Fruit fly (Drosophila melanogaster) whole organism, embryonic: ENCODE results near the gene CG43085.
A peak's percentile ranks its signal among the peaks of the same experiment; 100 is the strongest.

Source experiments
- Adf1 ChIP-seq: fragments of 200-800 bp; sonication (Bioruptor generic); IDR thresholded peaks from 2 replicates; pipeline ENCODE4 v1.3.6; 2022; ENCODE audit warnings: missing biosample characterization, missing genetic modification characterization
- Atf3 ChIP-seq: fragments of 200-800 bp; sonication (Bioruptor generic); optimal IDR thresholded peaks from 3 replicates; lab custom pipeline; 2016; ENCODE audit warnings: missing biosample characterization, missing genetic modification characterization
- CG10267 ChIP-seq: fragments of 200-800 bp; sonication (Bioruptor generic); optimal IDR thresholded peaks from 2 replicates; lab custom pipeline; 2018; ENCODE audit warnings: missing biosample characterization, mild to moderate bottlenecking, missing genetic modification characterization, moderate library complexity
- CG10366 ChIP-seq: fragments of 200-800 bp; sonication (Bioruptor generic); IDR thresholded peaks from 2 replicates; pipeline ENCODE4 v1.3.6; 2022; ENCODE audit warnings: missing biosample characterization, missing genetic modification characterization
- CG10462 ChIP-seq: fragments of 200-800 bp; sonication (Bioruptor generic); optimal IDR thresholded peaks from 2 replicates; lab custom pipeline; 2016; ENCODE audit warnings: missing biosample characterization, missing genetic modification characterization
- CG11456 ChIP-seq: fragments of 200-800 bp; sonication (Bioruptor generic); IDR thresholded peaks from 3 replicates; pipeline ENCODE4 v1.3.6; 2022; ENCODE audit warnings: missing biosample characterization, missing genetic modification characterization
- CG11723 ChIP-seq: fragments of 200-800 bp; sonication (Bioruptor generic); optimal IDR thresholded peaks from 2 replicates; lab custom pipeline; 2017; ENCODE audit warnings: missing biosample characterization, mild to moderate bottlenecking, missing genetic modification characterization
- CG1233 ChIP-seq: fragments of 200-800 bp; sonication (Bioruptor generic); optimal IDR thresholded peaks from 4 replicates; lab custom pipeline; 2018; ENCODE audit warnings: missing biosample characterization, mild to moderate bottlenecking, missing genetic modification characterization
- CG13287 ChIP-seq: fragments of 200-800 bp; sonication (Bioruptor generic); IDR thresholded peaks from 2 replicates; pipeline ENCODE4 v1.3.6; 2022; ENCODE audit warnings: missing biosample characterization, missing genetic modification characterization; ENCODE audit not compliant: partially characterized antibody
- CG13624 ChIP-seq: fragments of 200-800 bp; sonication (Bioruptor generic); optimal IDR thresholded peaks from 2 replicates; lab custom pipeline; 2016; ENCODE audit warnings: missing biosample characterization, missing genetic modification characterization
- CG14860 ChIP-seq: fragments of 200-800 bp; sonication (Bioruptor generic); IDR thresholded peaks from 3 replicates; pipeline ENCODE4 v1.3.6; 2022; ENCODE audit warnings: missing biosample characterization, missing genetic modification characterization; ENCODE audit not compliant: partially characterized antibody
- CG15011 ChIP-seq: fragments of 200-800 bp; sonication (Bioruptor generic); optimal IDR thresholded peaks from 3 replicates; lab custom pipeline; 2018; ENCODE audit warnings: missing biosample characterization, mild to moderate bottlenecking, missing genetic modification characterization
- CG1603 ChIP-seq: fragments of 200-800 bp; sonication (Bioruptor generic); optimal IDR thresholded peaks from 2 replicates; lab custom pipeline; 2019; ENCODE audit warnings: missing biosample characterization, mild to moderate bottlenecking, missing genetic modification characterization, moderate library complexity
- CG16863 ChIP-seq: fragments of 200-800 bp; sonication (Bioruptor generic); optimal IDR thresholded peaks from 3 replicates; lab custom pipeline; 2016; ENCODE audit warnings: missing biosample characterization, missing genetic modification characterization
- CG17802 ChIP-seq: fragments of 200-800 bp; sonication (Bioruptor generic); optimal IDR thresholded peaks from 2 replicates; lab custom pipeline; 2018; ENCODE audit warnings: missing biosample characterization, mild to moderate bottlenecking, missing genetic modification characterization, moderate library complexity
- CG2120 ChIP-seq: fragments of 200-800 bp; sonication (Bioruptor generic); optimal IDR thresholded peaks from 3 replicates; lab custom pipeline; 2016; ENCODE audit warnings: missing biosample characterization, missing genetic modification characterization
- CG2202 ChIP-seq: fragments of 200-800 bp; sonication (Bioruptor generic); optimal IDR thresholded peaks from 2 replicates; lab custom pipeline; 2018; ENCODE audit warnings: missing biosample characterization, mild to moderate bottlenecking, missing genetic modification characterization
- CG32772 ChIP-seq: fragments of 200-800 bp; sonication (Bioruptor generic); IDR thresholded peaks from 2 replicates; pipeline ENCODE4 v1.3.6; 2022; ENCODE audit warnings: missing biosample characterization, missing genetic modification characterization
- CG4820 ChIP-seq: fragments of 200-800 bp; sonication (Bioruptor generic); optimal IDR thresholded peaks from 3 replicates; lab custom pipeline; 2016; ENCODE audit warnings: missing biosample characterization, missing genetic modification characterization
- CG6272 ChIP-seq: fragments of 200-800 bp; sonication (Bioruptor generic); IDR thresholded peaks from 2 replicates; pipeline ENCODE4 v1.3.6; 2022; ENCODE audit warnings: missing biosample characterization, missing genetic modification characterization
- CG7271 ChIP-seq: fragments of 200-800 bp; sonication (Bioruptor generic); optimal IDR thresholded peaks from 2 replicates; lab custom pipeline; 2018; ENCODE audit warnings: missing biosample characterization, mild to moderate bottlenecking, missing genetic modification characterization, moderate library complexity
- CG8290 ChIP-seq, 3 experiments: fragments of 200-800 bp; sonication (Bioruptor generic); optimal IDR thresholded peaks; 2 replicates each; lab custom pipeline; 2016 to 2019; ENCODE audit warnings: missing biosample characterization in 3 of 3, missing genetic modification characterization in 3 of 3, mild to moderate bottlenecking in 2 of 3, moderate library complexity in 1 of 3
- CG8478 ChIP-seq: fragments of >200 bp; optimal IDR thresholded peaks from 2 replicates; lab custom pipeline; 2018
- CG8924 ChIP-seq: fragments of 200-800 bp; optimal IDR thresholded peaks from 3 replicates; lab custom pipeline; 2019; ENCODE audit warnings: missing biosample characterization, mild to moderate bottlenecking, missing genetic modification characterization, moderate library complexity
- CG9727 ChIP-seq: fragments of 200-800 bp; sonication (Bioruptor generic); optimal IDR thresholded peaks from 3 replicates; lab custom pipeline; 2017; ENCODE audit warnings: missing biosample characterization, mild to moderate bottlenecking, missing genetic modification characterization
- CG9932 ChIP-seq: fragments of 200-800 bp; sonication (Bioruptor generic); IDR thresholded peaks from 2 replicates; pipeline ENCODE4 v1.3.6; 2022; ENCODE audit warnings: missing biosample characterization, missing genetic modification characterization
- Camta ChIP-seq: fragments of 200-800 bp; sonication (Bioruptor generic); optimal IDR thresholded peaks from 2 replicates; lab custom pipeline; 2016; ENCODE audit warnings: missing biosample characterization, missing genetic modification characterization
- D19B ChIP-seq: fragments of 200-800 bp; sonication (Bioruptor generic); optimal IDR thresholded peaks from 2 replicates; lab custom pipeline; 2017; ENCODE audit warnings: missing biosample characterization, mild to moderate bottlenecking, missing genetic modification characterization
- H15 ChIP-seq: fragments of 200-800 bp; sonication (Bioruptor generic); IDR thresholded peaks from 3 replicates; pipeline ENCODE4 v1.3.6; 2022; ENCODE audit warnings: missing biosample characterization, missing genetic modification characterization
- H2.0 ChIP-seq: fragments of 200-800 bp; sonication (Bioruptor generic); IDR thresholded peaks from 2 replicates; pipeline ENCODE4 v1.3.6; 2022; ENCODE audit warnings: missing biosample characterization, missing genetic modification characterization
- Hmr ChIP-seq: fragments of 200-800 bp; sonication (Bioruptor generic); optimal IDR thresholded peaks from 3 replicates; lab custom pipeline; 2017; ENCODE audit warnings: mild to moderate bottlenecking, missing biosample characterization, missing genetic modification reagents, missing genetic modification characterization
- Lhr ChIP-seq: fragments of 200-800 bp; sonication (Bioruptor generic); optimal IDR thresholded peaks from 3 replicates; lab custom pipeline; 2017; ENCODE audit warnings: mild to moderate bottlenecking, missing biosample characterization, missing genetic modification reagents, missing genetic modification characterization
- PHDP ChIP-seq: fragments of 200-800 bp; sonication (Bioruptor generic); optimal IDR thresholded peaks from 3 replicates; lab custom pipeline; 2018; ENCODE audit warnings: missing biosample characterization, mild to moderate bottlenecking, missing genetic modification characterization, moderate library complexity
- Rx ChIP-seq: fragments of 200-800 bp; sonication (Bioruptor generic); IDR thresholded peaks from 2 replicates; pipeline ENCODE4 v1.3.6; 2022; ENCODE audit warnings: missing biosample characterization, missing genetic modification characterization
- abd-A ChIP-seq: fragments of 200-800 bp; sonication (Bioruptor generic); optimal IDR thresholded peaks from 3 replicates; lab custom pipeline; 2019; ENCODE audit warnings: missing biosample characterization, mild to moderate bottlenecking, missing genetic modification characterization, moderate library complexity
- al ChIP-seq: fragments of 200-800 bp; sonication (Bioruptor generic); IDR thresholded peaks from 2 replicates; pipeline ENCODE4 v1.3.6; 2022; ENCODE audit warnings: missing biosample characterization, missing genetic modification characterization
- bsh ChIP-seq, 2 experiments: fragments of 200-800 bp; sonication (Bioruptor generic); optimal IDR thresholded peaks; 2 replicates each; lab custom pipeline; 2017 to 2018; ENCODE audit warnings: mild to moderate bottlenecking in 2 of 2, missing biosample characterization in 2 of 2, missing genetic modification characterization in 2 of 2, moderate library complexity in 1 of 2
- crp ChIP-seq, 2 experiments: fragments of 200-800 bp; sonication (Bioruptor generic); optimal IDR thresholded peaks; 2 replicates in 1 of 2; 3 replicates in 1 of 2; lab custom pipeline; 2017; ENCODE audit warnings: missing biosample characterization in 2 of 2, missing genetic modification characterization in 2 of 2, mild to moderate bottlenecking in 1 of 2, moderate library complexity in 1 of 2
- cwo ChIP-seq: fragments of 200-800 bp; sonication (Bioruptor generic); optimal IDR thresholded peaks from 3 replicates; lab custom pipeline; 2017; ENCODE audit warnings: missing biosample characterization, missing genetic modification characterization, mild to moderate bottlenecking, moderate library complexity, missing genetic modification reagents
- gem ChIP-seq: fragments of 200-800 bp; sonication (Bioruptor generic); optimal IDR thresholded peaks from 2 replicates; lab custom pipeline; 2019; ENCODE audit warnings: missing biosample characterization, mild to moderate bottlenecking, missing genetic modification characterization, moderate library complexity
- gt ChIP-seq: fragments of 200-800 bp; sonication (Bioruptor generic); IDR thresholded peaks from 2 replicates; pipeline ENCODE4 v1.3.6; 2022; ENCODE audit warnings: missing biosample characterization, missing genetic modification characterization
- insv ChIP-seq, 2 experiments: fragments of 200-800 bp; sonication (Bioruptor generic); optimal IDR thresholded peaks; 3 replicates each; lab custom pipeline; 2016 to 2018; ENCODE audit warnings: missing biosample characterization in 2 of 2, missing genetic modification characterization in 2 of 2
- knrl ChIP-seq: fragments of 200-800 bp; sonication (Bioruptor generic); IDR thresholded peaks from 3 replicates; pipeline ENCODE4 v1.3.6; 2022; ENCODE audit warnings: missing biosample characterization, missing genetic modification characterization; ENCODE audit not compliant: partially characterized antibody
- onecut ChIP-seq: fragments of 200-800 bp; sonication (Bioruptor generic); IDR thresholded peaks from 2 replicates; pipeline ENCODE4 v1.3.6; 2022; ENCODE audit warnings: missing biosample characterization, missing genetic modification characterization
- pros ChIP-seq: fragments of 200-800 bp; sonication (Bioruptor generic); optimal IDR thresholded peaks from 3 replicates; lab custom pipeline; 2019; ENCODE audit warnings: missing biosample characterization, mild to moderate bottlenecking, missing genetic modification characterization, moderate library complexity
- repo ChIP-seq: fragments of 200-800 bp; sonication (Bioruptor generic); optimal IDR thresholded peaks from 2 replicates; lab custom pipeline; 2016; ENCODE audit warnings: missing biosample characterization, missing genetic modification characterization
- sim ChIP-seq: fragments of 200-800 bp; sonication (Bioruptor generic); IDR thresholded peaks from 2 replicates; pipeline ENCODE4 v1.3.6; 2022; ENCODE audit warnings: missing biosample characterization, missing genetic modification characterization
- sima ChIP-seq: fragments of 200-800 bp; sonication (Bioruptor generic); optimal IDR thresholded peaks from 2 replicates; lab custom pipeline; 2016; ENCODE audit warnings: missing biosample characterization, missing genetic modification characterization
- sr ChIP-seq: fragments of 200-800 bp; sonication (Bioruptor generic); IDR thresholded peaks from 3 replicates; pipeline ENCODE4 v1.3.6; 2022; ENCODE audit warnings: missing biosample characterization, missing genetic modification characterization
- yki ChIP-seq: fragments of >200 bp; optimal IDR thresholded peaks from 3 replicates; lab custom pipeline; 2018

Gene CG43085

dm6 chr3L:17621451-17621946, 25.0 kb downstream of the CG43085 start, which contains the start of the genes Vps60 and anchor (continued):
- TF ChIP-seq CG6272 (GFP tag; lab: Robert Waterston, UW) (no peak), gt (GFP tag; lab: Robert Waterston, UW) (no peak), abd-A (tag; lab: Kevin White, UChicago) (no peak), CG8290 (GFP tag; optimal IDR thresholded peaks at IDR 0.05; lab: Kevin White, UChicago) (peak; percentile 18), CG8290 (tag; optimal IDR thresholded peaks at IDR 0.05; lab: Kevin White, UChicago) (no peak), CG1233 (GFP tag; lab: Kevin White, UChicago) (no peak), Hmr (peak; percentile 73), yki (lab: Kevin White, UChicago) (no peak), cwo (GFP tag; lab: Kevin White, UChicago) (no peak), gem (tag; lab: Kevin White, UChicago) (peak; percentile 63), CG16863 (GFP tag; lab: Kevin White, UChicago) (peak; percentile 58), Camta (peak; percentile 66), pros (GFP tag; lab: Kevin White, UChicago) (no peak), CG15011 (GFP tag; lab: Kevin White, UChicago) (peak; percentile 25), Atf3 (GFP tag; lab: Kevin White, UChicago) (peak; percentile 65), CG2202 (no peak), knrl (GFP tag; lab: Robert Waterston, UW) (0 out of 3 replicates have a peak, but pooled peaks have one; percentile 23), Adf1 (GFP tag; lab: Robert Waterston, UW) (no peak), PHDP (tag; lab: Kevin White, UChicago) (peak; percentile 45), CG10267 (peak; percentile 99), CG2120 (GFP tag; lab: Kevin White, UChicago) (peak; percentile 84), CG11456 (GFP tag; lab: Robert Waterston, UW) (no peak), crp (GFP tag; optimal IDR thresholded peaks at IDR 0.05; lab: Kevin White, UChicago) (peak; percentile 81 to 97), onecut (GFP tag; lab: Robert Waterston, UW) (no peak), sima (no peak), CG32772 (no peak), D19B (GFP tag; lab: Kevin White, UChicago) (no peak), H15 (GFP tag; lab: Robert Waterston, UW) (no peak), sr (GFP tag; lab: Robert Waterston, UW) (no peak), CG1603 (peak; percentile 58), CG8478 (no peak), CG10366 (GFP tag; lab: Robert Waterston, UW) (no peak), Lhr (GFP tag; lab: Kevin White, UChicago) (peak; percentile 74), CG13287 (GFP tag; lab: Robert Waterston, UW) (peak; percentile 50; the same call in 1 of the 2 replicates), CG10462 (GFP tag; lab: Kevin White, UChicago) (peak; percentile 4), CG9727 (GFP tag; lab: Kevin White, UChicago) (peak; percentile 42), CG8924 (peak; percentile 68), al (GFP tag; lab: Robert Waterston, UW) (no peak), CG17802 (tag; lab: Kevin White, UChicago) (no peak), CG7271 (no peak), Rx (GFP tag; lab: Robert Waterston, UW) (no peak), CG9932 (GFP tag; lab: Robert Waterston, UW) (peak; percentile 62), CG14860 (GFP tag; lab: Robert Waterston, UW) (no peak), CG4820 (peak; percentile 58), CG13624 (GFP tag; lab: Kevin White, UChicago) (peak; percentile 46), sim (no peak), CG11723 (GFP tag; lab: Kevin White, UChicago) (no peak), insv (GFP tag; optimal IDR thresholded peaks at IDR 0.05; lab: Kevin White, UChicago) (peak in 1 of 2 experiments; percentile 34), H2.0 (GFP tag; lab: Robert Waterston, UW) (no peak), bsh (GFP tag; optimal IDR thresholded peaks at IDR 0.05; lab: Kevin White, UChicago) (peak in 1 of 2 experiments; percentile 1), repo (GFP tag; lab: Kevin White, UChicago) (peak; percentile 65)
